Fruit fly (Drosophila melanogaster) whole organism, embryonic: Measurements from ENCODE around the gene Gr64a.

Experiments used
- BtbVII ChIP-seq: fragments of 200-800 bp; sonication (Bioruptor generic); optimal IDR thresholded peaks from 3 replicates; lab custom pipeline; 2017; ENCODE audit warnings: missing biosample characterization, mild to moderate bottlenecking, missing genetic modification characterization
- CG11456 ChIP-seq: fragments of 200-800 bp; sonication (Bioruptor generic); IDR thresholded peaks from 3 replicates; pipeline ENCODE4 v1.3.6; 2022; ENCODE audit warnings: missing biosample characterization, missing genetic modification characterization
- CG11560 ChIP-seq: fragments of 200-800 bp; sonication (Bioruptor generic); IDR thresholded peaks from 3 replicates; pipeline ENCODE4 v1.3.6; 2022; ENCODE audit warnings: missing biosample characterization, missing genetic modification characterization
- CG12104 ChIP-seq: fragments of 200-800 bp; sonication (Bioruptor generic); optimal IDR thresholded peaks from 3 replicates; lab custom pipeline; 2016; ENCODE audit warnings: missing biosample characterization, missing genetic modification characterization
- CG15011 ChIP-seq: fragments of 200-800 bp; sonication (Bioruptor generic); optimal IDR thresholded peaks from 3 replicates; lab custom pipeline; 2018; ENCODE audit warnings: missing biosample characterization, mild to moderate bottlenecking, missing genetic modification characterization
- CG1602 ChIP-seq: fragments of 200-800 bp; sonication (Bioruptor generic); optimal IDR thresholded peaks from 3 replicates; lab custom pipeline; 2016; ENCODE audit warnings: missing biosample characterization, missing genetic modification characterization
- CG16863 ChIP-seq: fragments of 200-800 bp; sonication (Bioruptor generic); optimal IDR thresholded peaks from 3 replicates; lab custom pipeline; 2016; ENCODE audit warnings: missing biosample characterization, missing genetic modification characterization
- CG17361 ChIP-seq: fragments of 200-800 bp; sonication (Bioruptor generic); IDR thresholded peaks from 3 replicates; pipeline ENCODE4 v1.3.6; 2022; ENCODE audit warnings: missing biosample characterization, missing genetic modification characterization
- CG17385 ChIP-seq: fragments of 200-800 bp; sonication (Bioruptor generic); optimal IDR thresholded peaks from 3 replicates; lab custom pipeline; 2018; ENCODE audit warnings: missing biosample characterization, mild to moderate bottlenecking, missing genetic modification characterization
- CG17612 ChIP-seq: fragments of 200-800 bp; sonication (Bioruptor generic); IDR thresholded peaks from 2 replicates; pipeline ENCODE4 v1.3.6; 2022; ENCODE audit warnings: missing biosample characterization, missing genetic modification characterization
- CG2199 ChIP-seq: fragments of 200-800 bp; sonication (Bioruptor generic); IDR thresholded peaks from 3 replicates; pipeline ENCODE4 v1.3.6; 2022; ENCODE audit warnings: missing biosample characterization, missing genetic modification characterization
- CG32532 ChIP-seq: fragments of 200-800 bp; sonication (Bioruptor generic); IDR thresholded peaks from 2 replicates; pipeline ENCODE4 v1.3.6; 2022; ENCODE audit warnings: missing biosample characterization, missing genetic modification characterization
- CG3726 ChIP-seq: fragments of 200-800 bp; sonication (Bioruptor generic); IDR thresholded peaks from 3 replicates; pipeline ENCODE4, ENCODE4 v1.3.6; 2022; ENCODE audit warnings: missing biosample characterization, missing genetic modification characterization
- CG5180 ChIP-seq: fragments of 200-800 bp; sonication (Bioruptor generic); optimal IDR thresholded peaks from 3 replicates; lab custom pipeline; 2017; ENCODE audit warnings: missing biosample characterization, missing genetic modification characterization, mild to moderate bottlenecking, moderate library complexity, missing genetic modification reagents
- CG7372 ChIP-seq: fragments of 200-800 bp; sonication (Bioruptor generic); IDR thresholded peaks from 2 replicates; pipeline ENCODE4 v1.3.6; 2022; ENCODE audit warnings: missing biosample characterization, missing genetic modification characterization
- CG7745 ChIP-seq: fragments of 200-800 bp; sonication (Bioruptor generic); optimal IDR thresholded peaks from 2 replicates; lab custom pipeline; 2018; ENCODE audit warnings: missing biosample characterization, mild to moderate bottlenecking, missing genetic modification characterization, moderate library complexity
- CG8765 ChIP-seq: fragments of 200-800 bp; sonication (Bioruptor generic); IDR thresholded peaks from 2 replicates; pipeline ENCODE4 v1.3.6; 2022; ENCODE audit warnings: missing biosample characterization, missing genetic modification characterization
- CG9437 ChIP-seq: fragments of 200-800 bp; sonication (Bioruptor generic); optimal IDR thresholded peaks from 2 replicates; lab custom pipeline; 2018; ENCODE audit warnings: missing biosample characterization, mild to moderate bottlenecking, missing genetic modification characterization
- CrebB ChIP-seq: fragments of 200-800 bp; sonication (Bioruptor generic); optimal IDR thresholded peaks from 3 replicates; lab custom pipeline; 2018; ENCODE audit warnings: missing biosample characterization, mild to moderate bottlenecking, missing genetic modification characterization
- Doc2 ChIP-seq: fragments of 200-800 bp; sonication (Bioruptor generic); IDR thresholded peaks from 2 replicates; pipeline ENCODE4 v1.3.6; 2022; ENCODE audit warnings: missing biosample characterization, missing genetic modification characterization
- Doc3 ChIP-seq: fragments of 200-800 bp; sonication (Bioruptor generic); IDR thresholded peaks from 3 replicates; pipeline ENCODE4 v1.3.6; 2022; ENCODE audit warnings: missing biosample characterization, missing genetic modification characterization; ENCODE audit not compliant: partially characterized antibody
- Dref ChIP-seq: fragments of 200-800 bp; sonication (Bioruptor generic); IDR thresholded peaks from 2 replicates; pipeline ENCODE4 v1.3.6; 2022; ENCODE audit warnings: missing biosample characterization, missing genetic modification characterization
- Ets97D ChIP-seq: fragments of 200-800 bp; sonication (Bioruptor generic); optimal IDR thresholded peaks from 3 replicates; lab custom pipeline; 2016; ENCODE audit warnings: missing biosample characterization, missing genetic modification characterization
- Fer1 ChIP-seq: fragments of 200-800 bp; sonication (Bioruptor generic); optimal IDR thresholded peaks from 2 replicates; lab custom pipeline; 2017; ENCODE audit warnings: missing biosample characterization, mild to moderate bottlenecking, missing genetic modification characterization
- H2.0 ChIP-seq: fragments of 200-800 bp; sonication (Bioruptor generic); IDR thresholded peaks from 2 replicates; pipeline ENCODE4 v1.3.6; 2022; ENCODE audit warnings: missing biosample characterization, missing genetic modification characterization
- HmgZ ChIP-seq: fragments of 200-800 bp; sonication (Bioruptor generic); optimal IDR thresholded peaks from 2 replicates; lab custom pipeline; 2018; ENCODE audit warnings: missing biosample characterization, mild to moderate bottlenecking, missing genetic modification characterization
- Max ChIP-seq: fragments of 200-800 bp; sonication (Bioruptor generic); optimal IDR thresholded peaks from 2 replicates; lab custom pipeline; 2016; ENCODE audit warnings: missing biosample characterization, mild to moderate bottlenecking, missing genetic modification characterization
- PHDP ChIP-seq: fragments of 200-800 bp; sonication (Bioruptor generic); optimal IDR thresholded peaks from 3 replicates; lab custom pipeline; 2018; ENCODE audit warnings: missing biosample characterization, mild to moderate bottlenecking, missing genetic modification characterization, moderate library complexity
- Poxn ChIP-seq: fragments of 200-800 bp; sonication (Bioruptor generic); IDR thresholded peaks from 2 replicates; pipeline ENCODE4 v1.3.6; 2022; ENCODE audit warnings: missing biosample characterization, missing genetic modification characterization
- Ssrp ChIP-seq: fragments of 200-800 bp; sonication (Bioruptor generic); optimal IDR thresholded peaks from 2 replicates; lab custom pipeline; 2018; ENCODE audit warnings: missing biosample characterization, mild to moderate bottlenecking, missing genetic modification characterization, moderate library complexity
- Taf1 ChIP-seq: fragments of 200-800 bp; sonication (Bioruptor generic); IDR thresholded peaks from 2 replicates; pipeline ENCODE4 v1.3.6; 2022; ENCODE audit warnings: missing biosample characterization, missing genetic modification characterization
- cg ChIP-seq: fragments of 200-800 bp; sonication (Bioruptor generic); optimal IDR thresholded peaks from 3 replicates; lab custom pipeline; 2019; ENCODE audit warnings: missing biosample characterization, mild to moderate bottlenecking, missing genetic modification characterization, moderate library complexity
- chinmo ChIP-seq: fragments of 200-800 bp; sonication (Bioruptor generic); IDR thresholded peaks from 4 replicates; pipeline ENCODE4 v1.3.6; 2022; ENCODE audit warnings: missing biosample characterization, missing genetic modification characterization; ENCODE audit not compliant: partially characterized antibody
- dimm ChIP-seq: fragments of 200-800 bp; sonication (Bioruptor generic); IDR thresholded peaks from 2 replicates; pipeline ENCODE4 v1.3.6; 2022; ENCODE audit warnings: missing biosample characterization, missing genetic modification characterization
- dmrt11E ChIP-seq: fragments of 200-800 bp; sonication (Bioruptor generic); optimal IDR thresholded peaks from 3 replicates; lab custom pipeline; 2018; ENCODE audit warnings: missing biosample characterization, mild to moderate bottlenecking, missing genetic modification characterization, moderate library complexity
- ewg ChIP-seq: fragments of 200-800 bp; sonication (Bioruptor generic); optimal IDR thresholded peaks from 3 replicates; lab custom pipeline; 2017; ENCODE audit warnings: mild to moderate bottlenecking, missing biosample characterization, missing genetic modification reagents, missing genetic modification characterization
- fru ChIP-seq: fragments of >200 bp; optimal IDR thresholded peaks from 2 replicates; lab custom pipeline; 2017
- gro ChIP-seq: fragments of 200-800 bp; sonication (Bioruptor generic); optimal IDR thresholded peaks from 2 replicates; lab custom pipeline; 2016; ENCODE audit warnings: missing biosample characterization, missing genetic modification characterization
- gt ChIP-seq: fragments of 200-800 bp; sonication (Bioruptor generic); IDR thresholded peaks from 2 replicates; pipeline ENCODE4 v1.3.6; 2022; ENCODE audit warnings: missing biosample characterization, missing genetic modification characterization
- ham ChIP-seq: fragments of 200-800 bp; sonication (Bioruptor generic); IDR thresholded peaks from 2 replicates; pipeline ENCODE4 v1.3.6; 2022; ENCODE audit warnings: missing biosample characterization, missing genetic modification characterization
- kah ChIP-seq: fragments of 200-800 bp; sonication (Bioruptor generic); optimal IDR thresholded peaks from 2 replicates; lab custom pipeline; 2018; ENCODE audit warnings: missing biosample characterization, mild to moderate bottlenecking, missing genetic modification characterization
- lmd ChIP-seq: fragments of 200-800 bp; sonication (Bioruptor generic); IDR thresholded peaks from 2 replicates; pipeline ENCODE4 v1.3.6; 2022; ENCODE audit warnings: missing biosample characterization, missing genetic modification characterization
- nom ChIP-seq: fragments of 200-800 bp; sonication (Bioruptor generic); optimal IDR thresholded peaks from 2 replicates; lab custom pipeline; 2017; ENCODE audit warnings: missing biosample characterization, missing genetic modification characterization, mild to moderate bottlenecking, moderate library complexity, missing genetic modification reagents
- oc ChIP-seq: fragments of 200-800 bp; sonication (Bioruptor generic); optimal IDR thresholded peaks from 2 replicates; lab custom pipeline; 2018; ENCODE audit warnings: missing biosample characterization, mild to moderate bottlenecking, missing genetic modification characterization, moderate library complexity
- pita ChIP-seq: fragments of 200-800 bp; sonication (Bioruptor generic); optimal IDR thresholded peaks from 2 replicates; lab custom pipeline; 2017; ENCODE audit warnings: missing biosample characterization, mild to moderate bottlenecking, missing genetic modification characterization
- prd ChIP-seq, 3 experiments: fragments of >200 bp in 2 of 3; fragments of 200-800 bp in 1 of 3; sonication (Bioruptor generic) in 1 of 3; optimal IDR thresholded peaks in 2 of 3; IDR thresholded peaks in 1 of 3; 2 replicates in 2 of 3; 3 replicates in 1 of 3; pipeline versions ENCODE4 v1.3.6 to Lab custom; 2017 to 2022; ENCODE audit warnings: missing biosample characterization in 1 of 3, missing genetic modification characterization in 1 of 3
- seq ChIP-seq: fragments of 200-800 bp; sonication (Bioruptor generic); IDR thresholded peaks from 2 replicates; pipeline ENCODE4 v1.3.6; 2022; ENCODE audit warnings: missing biosample characterization, missing genetic modification characterization
- slp2 ChIP-seq: fragments of 200-800 bp; sonication (Bioruptor generic); optimal IDR thresholded peaks from 2 replicates; lab custom pipeline; 2016; ENCODE audit warnings: missing biosample characterization, missing genetic modification characterization
- sqz ChIP-seq: fragments of 200-800 bp; sonication (Bioruptor generic); optimal IDR thresholded peaks from 3 replicates; lab custom pipeline; 2018; ENCODE audit warnings: missing biosample characterization, mild to moderate bottlenecking, missing genetic modification characterization
- wor ChIP-seq: fragments of 200-800 bp; sonication (Bioruptor generic); IDR thresholded peaks from 2 replicates; pipeline ENCODE4 v1.3.6; 2022; ENCODE audit warnings: missing biosample characterization, missing genetic modification characterization

Gr64a gene

DNA sequence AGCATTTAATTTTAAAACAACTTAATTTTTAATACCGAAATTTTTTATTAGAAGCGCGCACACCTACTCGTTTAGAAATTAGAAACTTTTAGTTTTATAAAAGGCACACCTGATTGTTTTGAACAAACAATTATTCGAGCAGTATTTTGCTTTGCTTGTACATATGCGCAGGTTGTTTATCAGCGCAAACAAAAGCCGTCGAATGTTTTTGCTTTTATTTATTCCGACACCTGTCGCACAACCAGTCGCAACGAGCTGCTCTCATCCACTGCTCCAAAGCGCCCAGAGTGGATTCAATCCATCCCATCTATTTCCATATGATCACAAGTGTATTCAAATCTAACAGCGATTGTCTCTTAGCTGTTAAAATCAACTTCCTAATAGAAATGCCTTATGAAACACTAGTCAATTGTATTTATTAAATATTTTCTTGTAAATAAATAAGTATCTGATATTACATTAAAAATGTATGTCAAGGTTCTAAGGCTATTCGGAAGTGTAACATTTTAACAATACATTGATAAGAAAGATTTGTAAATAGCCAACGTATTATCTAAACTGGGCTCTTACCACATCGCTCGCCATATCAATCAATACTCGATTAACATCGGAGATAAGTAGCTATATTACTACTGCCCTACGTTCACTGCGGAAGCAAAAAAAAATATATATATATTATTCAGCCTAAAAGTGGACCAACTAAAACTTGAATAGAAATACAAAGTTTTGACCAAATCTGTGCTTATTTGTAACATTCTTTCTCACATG is 647 bp upstream of the Gr64a start, which contains the start of gene CG11594 (continued):
- TF ChIP-seq nom: no peak
- no peak for TF ChIP-seq H2.0 (GFP tag; lab: Robert Waterston, UW)
- TF ChIP-seq prd (optimal IDR thresholded peaks at IDR 0.05; lab: Kevin White, UChicago): no peak
- TF ChIP-seq prd (GFP tag; IDR thresholded peaks at IDR 0.05; lab: Robert Waterston, UW): no peak
- no peak for TF ChIP-seq dmrt11E (tag; lab: Kevin White, UChicago)
- no peak for TF ChIP-seq PHDP
- TF ChIP-seq CG16863 (GFP tag; lab: Kevin White, UChicago): no peak
- no peak for TF ChIP-seq CG5180 (GFP tag; lab: Kevin White, UChicago)
- no peak for TF ChIP-seq CG8765
- TF ChIP-seq CG15011 (GFP tag; lab: Kevin White, UChicago): peak; percentile 48
- TF ChIP-seq Doc2 (GFP tag; lab: Robert Waterston, UW): no peak
- TF ChIP-seq fru (lab: Kevin White, UChicago): no peak
- 0 out of 4 replicates have a peak, but pooled peaks have one; percentile 57 for TF ChIP-seq chinmo (GFP tag; lab: Robert Waterston, UW)
- no peak for TF ChIP-seq sqz (GFP tag; lab: Kevin White, UChicago)
- TF ChIP-seq Ets97D: no peak
- no peak for TF ChIP-seq lmd
- TF ChIP-seq CG17361 (GFP tag; lab: Robert Waterston, UW): no peak
- no peak for TF ChIP-seq CG12104 (GFP tag; lab: Kevin White, UChicago)
- TF ChIP-seq CG32532 (GFP tag; lab: Robert Waterston, UW): peak; percentile 33; the same call in 1 of the 2 replicates
- no peak for TF ChIP-seq CrebB (tag; lab: Kevin White, UChicago)
- no peak for TF ChIP-seq Taf1 (GFP tag; lab: Robert Waterston, UW)
- no peak for TF ChIP-seq CG11560
- no peak for TF ChIP-seq pita (GFP tag; lab: Kevin White, UChicago)
- TF ChIP-seq BtbVII: peak; percentile 68
- TF ChIP-seq CG17612: no peak
- TF ChIP-seq CG7745 (tag; lab: Kevin White, UChicago): no peak
- TF ChIP-seq Dref (GFP tag; lab: Robert Waterston, UW): no peak
- TF ChIP-seq HmgZ (tag; lab: Kevin White, UChicago): peak; percentile 21
- TF ChIP-seq slp2 (GFP tag; lab: Kevin White, UChicago): no peak
- no peak for TF ChIP-seq CG11456 (GFP tag; lab: Robert Waterston, UW)
- no peak for TF ChIP-seq CG9437
- no peak for TF ChIP-seq CG2199 (GFP tag; lab: Robert Waterston, UW)
- TF ChIP-seq Max: no peak
- TF ChIP-seq CG1602 (GFP tag; lab: Kevin White, UChicago): no peak
- no peak for TF ChIP-seq kah (GFP tag; lab: Kevin White, UChicago)
- TF ChIP-seq Ssrp (tag; lab: Kevin White, UChicago): no peak
- no peak for TF ChIP-seq Fer1
- TF ChIP-seq CG3726 (GFP tag; lab: Robert Waterston, UW): no peak
- no peak for TF ChIP-seq seq (GFP tag; lab: Robert Waterston, UW)
- TF ChIP-seq dimm (GFP tag; lab: Robert Waterston, UW): no peak
- TF ChIP-seq CG17385 (GFP tag; lab: Kevin White, UChicago): no peak
- no peak for TF ChIP-seq Doc3 (GFP tag; lab: Robert Waterston, UW)
- TF ChIP-seq gro (GFP tag; lab: Kevin White, UChicago): no peak
- TF ChIP-seq CG7372 (GFP tag; lab: Robert Waterston, UW): no peak; the same call in 1 of the 2 replicates
- TF ChIP-seq Poxn (GFP tag; lab: Robert Waterston, UW): no peak
- TF ChIP-seq oc (tag; lab: Kevin White, UChicago): no peak
- TF ChIP-seq gt (GFP tag; lab: Robert Waterston, UW): no peak
- no peak for TF ChIP-seq wor (GFP tag; lab: Robert Waterston, UW)
- TF ChIP-seq cg: no peak
- no peak for TF ChIP-seq ham
- TF ChIP-seq ewg (GFP tag; lab: Kevin White, UChicago): no peak
